Fruit fly (Drosophila melanogaster): ENCODE data around the gene CG10969.

CG10969 gene

DNA sequence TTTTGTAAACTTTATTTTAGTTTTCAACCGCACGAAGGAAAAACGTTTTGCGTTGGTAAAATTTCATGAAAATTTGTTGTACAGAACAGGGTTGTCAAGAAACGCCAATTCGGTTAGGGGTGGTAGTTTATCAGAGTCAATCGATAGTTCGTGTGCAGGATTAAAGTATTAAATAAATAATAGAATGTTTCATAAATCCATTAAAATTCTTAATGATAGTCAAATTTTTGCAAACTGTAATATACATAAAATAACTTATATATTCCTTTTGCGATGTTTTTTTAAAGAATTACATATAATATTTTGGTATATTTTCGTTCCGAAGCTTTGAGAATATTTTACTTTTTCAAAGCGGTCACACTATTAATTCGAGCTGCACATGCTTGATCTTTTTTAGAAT, 33.0 kb upstream of the CG10969 start, which contains the start of the genes Sf3a2 and CG42588 (continued):
- TF ChIP-seq az2 (GFP tag; optimal IDR thresholded peaks at IDR 0.05) = peak; percentile 74
- TF ChIP-seq pnt (GFP tag; optimal IDR thresholded peaks at IDR 0.05) = no peak
- TF ChIP-seq sd (tag; optimal IDR thresholded peaks at IDR 0.05) = no peak
- TF ChIP-seq chn (GFP tag; optimal IDR thresholded peaks at IDR 0.05) = peak; percentile 42
- peak; percentile 86 for TF ChIP-seq Med (GFP tag)
- TF ChIP-seq ssp (GFP tag; IDR thresholded peaks at IDR 0.05) = no peak; the same call in 1 of the 2 replicates
- TF ChIP-seq her (GFP tag; optimal IDR thresholded peaks at IDR 0.05) = no peak
- TF ChIP-seq CG6175 (GFP tag; IDR thresholded peaks at IDR 0.05) = no peak
- peak; percentile 62; the same call in 1 of the 3 replicates for TF ChIP-seq CG14860 (GFP tag; IDR thresholded peaks at IDR 0.05; ENCODE audit: partially characterized antibody)
- no peak for TF ChIP-seq Hey (tag; optimal IDR thresholded peaks at IDR 0.05)
- no peak for TF ChIP-seq cwo (GFP tag; optimal IDR thresholded peaks at IDR 0.05)
- TF ChIP-seq Dfd (GFP tag; optimal IDR thresholded peaks at IDR 0.05) = no peak
- TF ChIP-seq CG4854 (GFP tag; optimal IDR thresholded peaks at IDR 0.05) = peak; percentile 44
- no peak for TF ChIP-seq CG7745 (tag; optimal IDR thresholded peaks at IDR 0.05)
- no peak for TF ChIP-seq mirr (GFP tag; optimal IDR thresholded peaks at IDR 0.05)
- no peak for TF ChIP-seq Gsc (GFP tag; IDR thresholded peaks at IDR 0.05)
- peak; percentile 57 for TF ChIP-seq CG14441 (GFP tag; IDR thresholded peaks at IDR 0.05)
- peak; percentile 45 for TF ChIP-seq Dad (GFP tag; optimal IDR thresholded peaks at IDR 0.05)
- TF ChIP-seq CG6765 (GFP tag; optimal IDR thresholded peaks at IDR 0.05) = no peak
- no peak for TF ChIP-seq ro (GFP tag; IDR thresholded peaks at IDR 0.05)
- TF ChIP-seq CG12071 (GFP tag; optimal IDR thresholded peaks at IDR 0.05) = no peak
- no peak for TF ChIP-seq Jarid2 (GFP tag; optimal IDR thresholded peaks at IDR 0.05)
- TF ChIP-seq Dbx (GFP tag; IDR thresholded peaks at IDR 0.05) = peak; percentile 83
- TF ChIP-seq CG8478 (optimal IDR thresholded peaks at IDR 0.05) = no peak
- peak; percentile 85; the same call in 2 of the 3 replicates for TF ChIP-seq CG34422 (GFP tag; IDR thresholded peaks at IDR 0.05)
- no peak for TF ChIP-seq Awh (GFP tag; IDR thresholded peaks at IDR 0.05)
- TF ChIP-seq CG10565 (GFP tag; optimal IDR thresholded peaks at IDR 0.05) = no peak
- TF ChIP-seq peb (GFP tag; IDR thresholded peaks at IDR 0.05) = no peak
- peak; percentile 74 for TF ChIP-seq bbx (GFP tag; IDR thresholded peaks at IDR 0.05; ENCODE audit: partially characterized antibody)
- TF ChIP-seq CG15696 (tag; optimal IDR thresholded peaks at IDR 0.05) = peak; percentile 78
- peak; percentile 74 for TF ChIP-seq mam (GFP tag; optimal IDR thresholded peaks at IDR 0.05)
- TF ChIP-seq D19A (tag; optimal IDR thresholded peaks at IDR 0.05) = peak; percentile 36
- no peak for TF ChIP-seq eve (GFP tag; optimal IDR thresholded peaks at IDR 0.05)
- peak; percentile 63 for TF ChIP-seq E2f1 (GFP tag; IDR thresholded peaks at IDR 0.05)
- peak; percentile 34; the same call in 1 of the 2 replicates for TF ChIP-seq danr (GFP tag; IDR thresholded peaks at IDR 0.05)
- no peak; the same call in 1 of the 2 replicates for TF ChIP-seq CG31441 (GFP tag; IDR thresholded peaks at IDR 0.05)
- TF ChIP-seq CG17568 (GFP tag; optimal IDR thresholded peaks at IDR 0.05) = no peak
- no peak for TF ChIP-seq Asciz (GFP tag; optimal IDR thresholded peaks at IDR 0.05)
- no peak for TF ChIP-seq ham (GFP tag; IDR thresholded peaks at IDR 0.05)
- no peak for TF ChIP-seq bowl (GFP tag; IDR thresholded peaks at IDR 0.05)
- TF ChIP-seq Sox102F (GFP tag; optimal IDR thresholded peaks at IDR 0.05) = no peak
- no peak for TF ChIP-seq dmrt99B (tag; optimal IDR thresholded peaks at IDR 0.05)
- TF ChIP-seq caup (GFP tag; optimal IDR thresholded peaks at IDR 0.05; ENCODE audit: severe bottlenecking) = no peak
- peak; percentile 80 for TF ChIP-seq hbn (GFP tag; IDR thresholded peaks at IDR 0.05; ENCODE audit: partially characterized antibody)
- TF ChIP-seq CG7987 (GFP tag; optimal IDR thresholded peaks at IDR 0.05) = no peak
- TF ChIP-seq al (GFP tag; IDR thresholded peaks at IDR 0.05) = peak; percentile 66
- TF ChIP-seq CG10366 (GFP tag; IDR thresholded peaks at IDR 0.05) = no peak; the same call in 1 of the 2 replicates
